Worm (Caenorhabditis elegans) whole organism, L2 larva: ENCODE results near the gene ZK892.6.

Experiments used
- F13H6.1 ChIP-seq: sonication (generic microtip); optimal IDR thresholded peaks from 2 replicates; lab custom pipeline; 2016; ENCODE audit warnings: missing genetic modification characterization, missing compliant biosample characterization
- ceh-82 ChIP-seq: fragments of 150-350 bp; optimal IDR thresholded peaks from 2 replicates; lab custom pipeline; 2014; ENCODE audit warnings: missing biosample characterization, missing genetic modification characterization
- egl-27 ChIP-seq: sonication (generic microtip); optimal IDR thresholded peaks from 3 replicates; lab custom pipeline; 2017; ENCODE audit warnings: missing biosample characterization, missing genetic modification reagents, missing genetic modification characterization
- elt-1 ChIP-seq: fragments of 150-350 bp; optimal IDR thresholded peaks from 2 replicates; lab custom pipeline; 2014; ENCODE audit warnings: missing biosample characterization, missing genetic modification characterization
- elt-3 ChIP-seq: sonication (generic microtip); optimal IDR thresholded peaks from 2 replicates; lab custom pipeline; 2017; ENCODE audit warnings: missing biosample characterization, missing genetic modification characterization
- lin-11 ChIP-seq: fragments of 150-350 bp; sonication (generic microtip); optimal IDR thresholded peaks from 2 replicates; lab custom pipeline; 2014; ENCODE audit warnings: missing biosample characterization, missing genetic modification characterization, inconsistent platforms, mixed read lengths
- lsy-2 ChIP-seq, 2 experiments: fragments of 150-350 bp in 1 of 2; sonication (generic microtip) in 1 of 2; optimal IDR thresholded peaks; 2 replicates each; lab custom pipeline; 2014 to 2017; ENCODE audit warnings: missing biosample characterization in 2 of 2, missing genetic modification characterization in 2 of 2
- mab-5 ChIP-seq: fragments of 150-350 bp; optimal IDR thresholded peaks from 2 replicates; lab custom pipeline; 2014; ENCODE audit warnings: missing biosample characterization, missing genetic modification characterization
- skn-1 ChIP-seq: sonication (generic microtip); optimal IDR thresholded peaks from 2 replicates; lab custom pipeline; 2017; ENCODE audit warnings: missing biosample characterization, missing genetic modification characterization
- snpc-4 ChIP-seq: fragments of 150-350 bp; optimal IDR thresholded peaks from 2 replicates; lab custom pipeline; 2014; ENCODE audit warnings: missing biosample characterization, missing genetic modification characterization
- ztf-1 ChIP-seq: fragments of 200-800 bp; sonication (Bioruptor generic); conservative IDR thresholded peaks from 2 replicates; pipeline ENCODE4 v1.3.6; 2022; ENCODE audit warnings: missing genetic modification characterization, missing compliant biosample characterization
- ztf-11 ChIP-seq: sonication (generic microtip); optimal IDR thresholded peaks from 2 replicates; lab custom pipeline; 2017; ENCODE audit warnings: missing biosample characterization, missing genetic modification characterization

- TF ChIP-seq ceh-82 (no peak), snpc-4 (no peak), egl-27 (no peak), lsy-2 (tag; optimal IDR thresholded peaks at IDR 0.05; lab: Kevin White, UChicago) (no peak), lin-11 (tag; lab: Kevin White, UChicago) (no peak), mab-5 (tag; lab: Kevin White, UChicago) (no peak), elt-3 (tag; lab: Kevin White, UChicago) (no peak), skn-1 (no peak), F13H6.1 (tag; lab: Kevin White, UChicago) (no peak), ztf-11 (no peak), ztf-1 (GFP tag; lab: Robert Waterston, UW) (no peak), elt-1 (tag; lab: Kevin White, UChicago) (no peak)
Observed at ce11 chrII:9960127-9960526, 19.8 kb downstream of the ZK892.6 start.
